Worm (Caenorhabditis elegans) whole organism, L2 larva: ENCODE measurements around the gene adss-1.

ENCODE experiments used
- ceh-82 ChIP-seq: fragments of 150-350 bp; optimal IDR thresholded peaks from 2 replicates; lab custom pipeline; 2014; ENCODE audit warnings: missing biosample characterization, missing genetic modification characterization
- elt-3 ChIP-seq: sonication (generic microtip); optimal IDR thresholded peaks from 2 replicates; lab custom pipeline; 2017; ENCODE audit warnings: missing biosample characterization, missing genetic modification characterization
- skn-1 ChIP-seq: sonication (generic microtip); optimal IDR thresholded peaks from 2 replicates; lab custom pipeline; 2017; ENCODE audit warnings: missing biosample characterization, missing genetic modification characterization

- TF ChIP-seq skn-1 (tag; lab: Kevin White, UChicago): no peak
- TF ChIP-seq elt-3 (tag; lab: Kevin White, UChicago): no peak
- TF ChIP-seq ceh-82 (tag; lab: Kevin White, UChicago): no peak
Measured at ce11 chrV:4800794-4801193, 22.4 kb downstream of the adss-1 start, which contains the start of gene R02F11.1.
